Fruit fly (Drosophila melanogaster) whole organism, prepupa: ENCODE data around the gene CG6048.

ENCODE experiments used
- Blimp-1 ChIP-seq: fragments of 200-800 bp; sonication (Bioruptor generic); optimal IDR thresholded peaks from 3 replicates; lab custom pipeline; 2017; ENCODE audit warnings: missing biosample characterization, missing genetic modification characterization, mild to moderate bottlenecking, moderate library complexity, missing genetic modification reagents
- CG10631 ChIP-seq: fragments of 200-800 bp; sonication (Bioruptor generic); optimal IDR thresholded peaks from 2 replicates; lab custom pipeline; 2016; ENCODE audit warnings: missing biosample characterization, missing genetic modification characterization
- CG11294 ChIP-seq: fragments of 200-800 bp; sonication (Bioruptor generic); IDR thresholded peaks from 2 replicates; pipeline ENCODE4 v1.3.6; 2022; ENCODE audit warnings: missing biosample characterization, missing genetic modification characterization
- CG11762 ChIP-seq: fragments of 200-800 bp; sonication (Bioruptor generic); optimal IDR thresholded peaks from 3 replicates; lab custom pipeline; 2016; ENCODE audit warnings: missing biosample characterization, missing genetic modification characterization; ENCODE audit not compliant: insufficient read depth
- CG11902 ChIP-seq: fragments of 200-800 bp; sonication (Bioruptor generic); optimal IDR thresholded peaks from 3 replicates; lab custom pipeline; 2016; ENCODE audit warnings: missing biosample characterization, missing genetic modification characterization
- CG15336 ChIP-seq: fragments of 200-800 bp; sonication (Bioruptor generic); IDR thresholded peaks from 2 replicates; pipeline ENCODE4 v1.3.6; 2022; ENCODE audit warnings: missing biosample characterization, missing genetic modification characterization
- CG16779 ChIP-seq: fragments of 200-800 bp; sonication (Bioruptor generic); optimal IDR thresholded peaks from 3 replicates; lab custom pipeline; 2017; ENCODE audit warnings: missing biosample characterization, mild to moderate bottlenecking, missing genetic modification characterization
- CG3032 ChIP-seq: fragments of 200-800 bp; optimal IDR thresholded peaks from 2 replicates; lab custom pipeline; 2019; ENCODE audit warnings: missing biosample characterization, mild to moderate bottlenecking, missing genetic modification characterization, moderate library complexity
- CG31627 ChIP-seq: fragments of 200-800 bp; sonication (Bioruptor generic); optimal IDR thresholded peaks from 3 replicates; lab custom pipeline; 2016; ENCODE audit warnings: missing biosample characterization, missing genetic modification characterization
- CG32006 ChIP-seq: fragments of 200-800 bp; sonication (Bioruptor generic); optimal IDR thresholded peaks from 3 replicates; lab custom pipeline; 2017; ENCODE audit warnings: missing biosample characterization, mild to moderate bottlenecking, missing genetic modification characterization
- CG34406 ChIP-seq: fragments of 200-800 bp; sonication (Bioruptor generic); optimal IDR thresholded peaks from 3 replicates; lab custom pipeline; 2016; ENCODE audit warnings: missing biosample characterization, missing genetic modification characterization
- CG4318 ChIP-seq: fragments of 200-800 bp; sonication (Bioruptor generic); optimal IDR thresholded peaks from 3 replicates; lab custom pipeline; 2017; ENCODE audit warnings: missing biosample characterization, mild to moderate bottlenecking, missing genetic modification characterization
- CG6163 ChIP-seq: fragments of 200-800 bp; sonication (Bioruptor generic); IDR thresholded peaks from 3 replicates; pipeline ENCODE4 v1.3.6; 2022; ENCODE audit warnings: missing biosample characterization, missing genetic modification characterization
- CG6276 ChIP-seq: fragments of 200-800 bp; sonication (Bioruptor generic); optimal IDR thresholded peaks from 2 replicates; lab custom pipeline; 2017; ENCODE audit warnings: missing biosample characterization, mild to moderate bottlenecking, missing genetic modification characterization
- CG6792 ChIP-seq: fragments of 200-800 bp; sonication (Bioruptor generic); optimal IDR thresholded peaks from 3 replicates; lab custom pipeline; 2016; ENCODE audit warnings: missing biosample characterization, missing genetic modification characterization
- CG6854 ChIP-seq: fragments of 200-800 bp; sonication (Bioruptor generic); optimal IDR thresholded peaks from 2 replicates; lab custom pipeline; 2017; ENCODE audit warnings: missing biosample characterization, mild to moderate bottlenecking, missing genetic modification characterization
- CG7368 ChIP-seq: fragments of 200-800 bp; sonication (Bioruptor generic); optimal IDR thresholded peaks from 3 replicates; lab custom pipeline; 2016; ENCODE audit warnings: missing biosample characterization, missing genetic modification characterization
- CG8119 ChIP-seq: fragments of 200-800 bp; sonication (Bioruptor generic); IDR thresholded peaks from 3 replicates; pipeline ENCODE4 v1.3.6; 2022; ENCODE audit warnings: missing biosample characterization, missing genetic modification characterization
- CG9139 ChIP-seq: fragments of 200-800 bp; sonication (Bioruptor generic); optimal IDR thresholded peaks from 3 replicates; lab custom pipeline; 2017; ENCODE audit warnings: missing biosample characterization, mild to moderate bottlenecking, missing genetic modification characterization
- Eip75B ChIP-seq: fragments of 200-800 bp; sonication (Bioruptor generic); optimal IDR thresholded peaks from 3 replicates; lab custom pipeline; 2016; ENCODE audit warnings: missing biosample characterization, missing genetic modification characterization
- Eip78C ChIP-seq: fragments of 200-800 bp; sonication (Bioruptor generic); peaks from one replicate; lab custom pipeline; 2016; ENCODE audit warnings: missing biosample characterization, missing genetic modification characterization
- Eip93F ChIP-seq: fragments of 200-800 bp; sonication (Bioruptor generic); optimal IDR thresholded peaks from 2 replicates; lab custom pipeline; 2016; ENCODE audit warnings: missing biosample characterization, mild to moderate bottlenecking, missing genetic modification characterization
- Ets21C ChIP-seq: fragments of 200-800 bp; sonication (Bioruptor generic); optimal IDR thresholded peaks from 3 replicates; lab custom pipeline; 2016; ENCODE audit warnings: missing biosample characterization, missing genetic modification characterization
- Ets96B ChIP-seq: fragments of 200-800 bp; optimal IDR thresholded peaks from 2 replicates; lab custom pipeline; 2019; ENCODE audit warnings: missing biosample characterization, mild to moderate bottlenecking, missing genetic modification characterization, moderate library complexity
- Gug ChIP-seq: fragments of 200-800 bp; sonication (Bioruptor generic); IDR thresholded peaks from 2 replicates; pipeline ENCODE4 v1.3.6; 2022; ENCODE audit warnings: missing biosample characterization, missing genetic modification characterization
- Hr38 ChIP-seq: sonication (Bioruptor generic); optimal IDR thresholded peaks from 2 replicates; lab custom pipeline; 2016; ENCODE audit warnings: missing biosample characterization, missing genetic modification characterization
- Hr39 ChIP-seq: fragments of 200-800 bp; sonication (Bioruptor generic); optimal IDR thresholded peaks from 2 replicates; lab custom pipeline; 2016; ENCODE audit warnings: missing biosample characterization, missing genetic modification characterization
- Lpt ChIP-seq: fragments of 200-800 bp; sonication (Bioruptor generic); optimal IDR thresholded peaks from 3 replicates; lab custom pipeline; 2016; ENCODE audit warnings: missing biosample characterization, missing genetic modification characterization
- Met ChIP-seq: fragments of 200-800 bp; sonication (Bioruptor generic); optimal IDR thresholded peaks from 3 replicates; lab custom pipeline; 2016; ENCODE audit warnings: missing biosample characterization, missing genetic modification characterization
- OdsH ChIP-seq: fragments of 200-800 bp; sonication (Bioruptor generic); optimal IDR thresholded peaks from 3 replicates; lab custom pipeline; 2016; ENCODE audit warnings: missing biosample characterization, missing genetic modification characterization
- Sox102F ChIP-seq: fragments of 200-800 bp; sonication (Bioruptor generic); optimal IDR thresholded peaks from 2 replicates; lab custom pipeline; 2016; ENCODE audit warnings: missing biosample characterization, mild to moderate bottlenecking, missing genetic modification characterization
- Sox15 ChIP-seq: fragments of 200-800 bp; sonication (Bioruptor generic); optimal IDR thresholded peaks from 3 replicates; lab custom pipeline; 2016; ENCODE audit warnings: missing biosample characterization, missing genetic modification characterization
- acj6 ChIP-seq: fragments of 200-800 bp; sonication (Bioruptor generic); optimal IDR thresholded peaks from 3 replicates; lab custom pipeline; 2016; ENCODE audit warnings: missing biosample characterization, missing genetic modification characterization
- cyc ChIP-seq: fragments of 200-800 bp; sonication (Bioruptor generic); optimal IDR thresholded peaks from 3 replicates; lab custom pipeline; 2016; ENCODE audit warnings: missing biosample characterization, missing genetic modification characterization
- dac ChIP-seq: fragments of 200-800 bp; sonication (Bioruptor generic); optimal IDR thresholded peaks from 2 replicates; lab custom pipeline; 2017; ENCODE audit warnings: missing biosample characterization, mild to moderate bottlenecking, missing genetic modification characterization
- dsx ChIP-seq: fragments of 200-800 bp; optimal IDR thresholded peaks from 3 replicates; lab custom pipeline; 2019; ENCODE audit warnings: missing biosample characterization, mild to moderate bottlenecking, missing genetic modification characterization, moderate library complexity; ENCODE audit not compliant: poor library complexity, severe bottlenecking
- eg ChIP-seq: fragments of 200-800 bp; sonication (Bioruptor generic); IDR thresholded peaks from 3 replicates; pipeline ENCODE4 v1.3.6; 2022; ENCODE audit warnings: missing biosample characterization, missing genetic modification characterization
- esn ChIP-seq: fragments of 200-800 bp; sonication (Bioruptor generic); optimal IDR thresholded peaks from 2 replicates; lab custom pipeline; 2016; ENCODE audit warnings: missing biosample characterization, mild to moderate bottlenecking, missing genetic modification characterization, moderate library complexity
- fd59A ChIP-seq: fragments of 200-800 bp; sonication (Bioruptor generic); optimal IDR thresholded peaks from 2 replicates; lab custom pipeline; 2017; ENCODE audit warnings: missing biosample characterization, mild to moderate bottlenecking, missing genetic modification characterization, missing genetic modification reagents
- pdm3 ChIP-seq: fragments of 200-800 bp; sonication (Bioruptor generic); optimal IDR thresholded peaks from 3 replicates; lab custom pipeline; 2016; ENCODE audit warnings: missing biosample characterization, missing genetic modification characterization
- spab ChIP-seq: fragments of 200-800 bp; sonication (Bioruptor generic); optimal IDR thresholded peaks from 2 replicates; lab custom pipeline; 2017; ENCODE audit warnings: missing biosample characterization, mild to moderate bottlenecking, missing genetic modification characterization, missing genetic modification reagents
- ss ChIP-seq, 2 experiments: fragments of 200-800 bp; sonication (Bioruptor generic); optimal IDR thresholded peaks; 2 replicates in 1 of 2; 3 replicates in 1 of 2; lab custom pipeline; 2017 to 2018; ENCODE audit warnings: mild to moderate bottlenecking in 2 of 2, missing biosample characterization in 2 of 2, missing genetic modification characterization in 2 of 2, moderate library complexity in 1 of 2
- svp ChIP-seq: fragments of 200-800 bp; sonication (Bioruptor generic); peaks from one replicate; lab custom pipeline; 2016; ENCODE audit warnings: missing biosample characterization, missing genetic modification characterization
- topi ChIP-seq: fragments of 200-800 bp; sonication (Bioruptor generic); optimal IDR thresholded peaks from 3 replicates; lab custom pipeline; 2016; ENCODE audit warnings: missing biosample characterization, missing genetic modification characterization

The CG6048 gene

DNA sequence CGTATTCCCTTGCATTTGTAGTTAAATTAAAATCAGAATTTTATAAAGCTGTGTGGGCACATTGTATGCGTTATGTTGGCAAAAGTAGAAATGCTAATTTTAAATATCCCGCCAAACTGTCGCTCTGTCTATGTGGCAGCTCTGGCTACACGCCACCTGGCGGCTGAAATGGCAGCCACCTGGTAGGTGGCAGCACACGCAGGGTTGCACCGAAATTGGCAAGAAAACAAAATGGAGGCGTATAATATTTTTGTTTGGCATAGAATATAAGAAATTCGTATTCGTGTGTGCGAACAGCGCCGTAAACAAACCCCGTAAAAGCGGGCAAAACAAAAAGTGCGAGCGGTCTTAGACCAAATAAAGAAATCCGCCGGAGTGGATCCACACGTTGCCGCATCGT is 44.4 kb upstream of the CG6048 start, which contains the start of gene CG12236 (continued):
- no peak for TF ChIP-seq CG7368
- peak; percentile 15 for TF ChIP-seq dsx (GFP tag; lab: Kevin White, UChicago)
- no peak for TF ChIP-seq CG6792 (GFP tag; lab: Kevin White, UChicago)
- no peak for TF ChIP-seq Ets21C (GFP tag; lab: Kevin White, UChicago)
- no peak for TF ChIP-seq CG15336 (GFP tag; lab: Robert Waterston, UW)
- no peak for TF ChIP-seq CG11294 (GFP tag; lab: Robert Waterston, UW)
- peak; percentile 26 for TF ChIP-seq CG3032 (tag; lab: Kevin White, UChicago)

DNA sequence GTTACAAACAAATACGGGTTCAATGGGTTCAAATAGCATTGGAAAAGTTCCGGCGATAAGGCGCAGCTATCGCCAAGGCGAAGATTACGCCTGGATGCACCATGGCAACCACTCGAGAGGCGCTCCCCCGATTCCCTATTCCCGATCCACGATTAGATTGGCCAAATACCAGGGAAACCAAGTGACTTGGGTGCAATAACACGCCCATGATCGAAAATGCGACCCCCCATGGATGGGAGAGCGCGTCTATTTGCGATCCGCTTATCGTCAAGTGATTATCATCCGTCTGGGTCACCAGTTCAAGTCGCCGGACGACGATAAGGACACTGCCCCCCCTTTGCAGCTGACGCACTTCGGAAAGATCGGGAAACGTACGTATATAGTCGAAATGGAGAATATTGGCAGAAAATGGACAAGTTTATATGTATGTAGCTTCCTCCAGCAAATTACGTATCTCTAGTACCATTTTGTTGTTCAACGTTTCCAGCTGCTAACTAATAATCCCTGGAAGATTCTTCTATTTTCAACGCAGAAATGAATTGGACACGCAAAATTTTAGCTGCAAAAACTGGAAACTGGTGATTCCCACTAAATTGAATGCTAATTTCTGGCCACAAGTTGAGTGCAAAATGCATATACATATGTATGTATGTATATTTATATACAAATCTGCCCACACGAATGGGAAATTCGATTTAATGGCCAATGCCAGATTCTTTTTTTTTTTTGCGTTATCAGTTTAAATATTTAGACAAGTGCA is 37.2 kb upstream of the CG6048 start:
- no peak for TF ChIP-seq Gug (GFP tag; lab: Robert Waterston, UW)
- TF ChIP-seq Eip78C (GFP tag; lab: Kevin White, UChicago), result peak; percentile 6
- peak; percentile 99 for TF ChIP-seq svp
- no peak for TF ChIP-seq Blimp-1 (GFP tag; lab: Kevin White, UChicago)
- TF ChIP-seq dac (GFP tag; lab: Kevin White, UChicago), result no peak

DNA sequence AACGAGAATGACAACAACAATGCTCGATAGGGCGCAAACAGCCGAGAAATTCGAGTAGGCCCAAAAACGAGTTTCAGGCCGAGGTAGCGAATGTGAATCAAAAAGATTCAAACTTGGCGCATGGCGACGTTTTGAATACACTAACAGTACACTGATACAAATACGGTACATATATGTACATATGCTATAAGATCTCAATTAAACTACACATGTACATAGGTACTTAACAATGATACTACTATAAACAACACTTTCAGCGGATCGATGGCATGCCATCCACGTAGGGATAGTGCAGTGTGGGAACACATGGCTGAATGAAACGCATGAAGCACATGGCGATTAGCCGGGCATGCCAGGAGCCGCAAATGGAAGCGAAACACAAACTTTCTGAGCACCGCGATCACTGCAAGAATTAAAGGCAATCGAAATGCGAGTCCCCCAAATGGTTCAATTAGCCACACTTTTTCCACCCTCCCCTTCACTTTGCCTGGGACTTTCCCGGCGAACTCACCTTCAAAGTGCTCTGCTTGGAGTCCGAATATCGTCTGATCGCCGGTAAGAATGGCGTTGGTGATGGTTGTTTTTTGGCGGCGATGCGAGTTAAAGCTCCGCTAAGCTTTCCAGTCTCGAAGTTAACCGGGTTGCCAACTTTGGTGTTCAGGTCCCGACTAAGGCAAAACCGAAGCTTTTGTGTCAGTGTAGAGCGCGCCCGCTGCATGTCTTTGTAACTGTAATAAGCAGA is 36.4 kb upstream of the CG6048 start:
- TF ChIP-seq CG34406 (GFP tag; lab: Kevin White, UChicago) (no peak), eg (0 out of 3 replicates have a peak, but pooled peaks have one; percentile 38), CG11902 (GFP tag; lab: Kevin White, UChicago) (no peak), Eip93F (GFP tag; lab: Kevin White, UChicago) (no peak), CG3032 (tag; lab: Kevin White, UChicago) (no peak), Hr39 (peak; percentile 9), CG11762 (GFP tag; lab: Kevin White, UChicago) (no peak), CG15336 (GFP tag; lab: Robert Waterston, UW) (peak; percentile 67; the same call in 1 of the 2 replicates), CG6276 (GFP tag; lab: Kevin White, UChicago) (no peak), CG16779 (tag; lab: Kevin White, UChicago) (peak; percentile 19), CG8119 (GFP tag; lab: Robert Waterston, UW) (no peak; the same call in 1 of the 3 replicates), CG11294 (GFP tag; lab: Robert Waterston, UW) (no peak), OdsH (GFP tag; lab: Kevin White, UChicago) (no peak), pdm3 (GFP tag; lab: Kevin White, UChicago) (no peak), CG6163 (GFP tag; lab: Robert Waterston, UW) (no peak), CG32006 (GFP tag; lab: Kevin White, UChicago) (peak; percentile 45), Eip75B (GFP tag; lab: Kevin White, UChicago) (no peak), CG9139 (GFP tag; lab: Kevin White, UChicago) (no peak), Met (no peak), Hr38 (GFP tag; lab: Kevin White, UChicago) (no peak), Ets96B (tag; lab: Kevin White, UChicago) (no peak), cyc (no peak), Sox102F (GFP tag; lab: Kevin White, UChicago) (peak; percentile 3), spab (GFP tag; lab: Kevin White, UChicago) (no peak), Eip78C (GFP tag; lab: Kevin White, UChicago) (peak; percentile 62), fd59A (GFP tag; lab: Kevin White, UChicago) (no peak), Lpt (GFP tag; lab: Kevin White, UChicago) (no peak), Sox15 (no peak), Gug (GFP tag; lab: Robert Waterston, UW) (no peak), CG4318 (GFP tag; lab: Kevin White, UChicago) (no peak), CG6854 (GFP tag; lab: Kevin White, UChicago) (no peak), topi (GFP tag; lab: Kevin White, UChicago) (peak; percentile 16), CG31627 (GFP tag; lab: Kevin White, UChicago) (peak; percentile 18), dac (GFP tag; lab: Kevin White, UChicago) (no peak), ss (GFP tag; optimal IDR thresholded peaks at IDR 0.05; lab: Kevin White, UChicago) (peak in 1 of 2 experiments; percentile 40), Ets21C (GFP tag; lab: Kevin White, UChicago) (peak; percentile 13), esn (peak; percentile 13), CG10631 (GFP tag; lab: Kevin White, UChicago) (peak; percentile 22), acj6 (GFP tag; lab: Kevin White, UChicago) (peak; percentile 13)
